Worm (Caenorhabditis elegans): Measurements from ENCODE around the gene clec-241.

DNA sequence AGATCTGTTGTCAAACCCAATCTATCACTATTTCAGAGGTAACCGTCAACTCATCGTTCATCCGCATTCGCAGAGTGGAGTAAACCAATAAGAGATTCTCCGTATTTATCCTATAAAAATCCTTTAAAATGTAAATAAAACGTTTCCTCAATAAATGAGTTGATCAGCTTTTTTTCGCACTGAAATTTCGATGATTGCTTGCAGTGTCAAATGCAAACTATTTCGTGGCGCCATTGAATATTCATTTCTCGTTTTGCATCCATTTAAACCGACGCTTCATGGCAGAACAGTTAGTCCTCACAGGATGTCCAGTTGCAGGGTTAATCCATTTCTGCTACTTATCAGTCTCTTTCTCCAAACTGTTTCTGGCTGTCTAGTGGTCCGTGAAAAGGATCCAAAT, 48.5 kb upstream of the clec-241 start, which contains the start of gene F28B1.9:
- TF ChIP-seq ceh-28 (tag; optimal IDR thresholded peaks at IDR 0.05): no peak
- TF ChIP-seq elt-3 (tag; optimal IDR thresholded peaks at IDR 0.05): no peak
- TF ChIP-seq sea-2 (GFP tag; optimal IDR thresholded peaks at IDR 0.05): no peak
- no peak for TF ChIP-seq ztf-11 (tag; optimal IDR thresholded peaks at IDR 0.05)
- no peak for TF ChIP-seq unc-62 (GFP tag; optimal IDR thresholded peaks at IDR 0.05)
- TF ChIP-seq daf-12 (tag; optimal IDR thresholded peaks at IDR 0.05): no peak
- TF ChIP-seq nhr-11 (tag; optimal IDR thresholded peaks at IDR 0.05): no peak
- no peak for TF ChIP-seq ama-1 (optimal IDR thresholded peaks at IDR 0.05)
- no peak for TF ChIP-seq nhr-67 (tag; optimal IDR thresholded peaks at IDR 0.05)
